Worm (Caenorhabditis elegans): Measurements from ENCODE around the gene tmem-132.

The tmem-132 gene

DNA sequence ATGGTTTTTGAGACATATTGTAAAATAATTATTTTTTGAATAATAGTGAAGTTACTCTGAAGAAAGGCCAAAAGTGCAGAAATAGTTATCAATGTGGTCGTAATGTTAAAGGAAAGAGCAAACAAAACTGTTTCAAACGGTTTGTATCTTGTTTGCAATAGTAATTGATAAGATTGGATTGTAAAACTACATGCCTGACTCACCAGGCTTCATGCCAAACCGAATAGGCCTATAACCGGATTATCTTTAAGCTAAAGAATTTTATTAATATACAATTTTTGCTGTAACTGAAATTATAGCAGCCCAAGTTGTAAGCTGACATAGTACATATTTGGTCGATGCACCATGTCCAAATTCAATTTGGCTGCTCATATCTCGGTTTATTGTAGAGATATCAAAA is 30.1 kb upstream of the tmem-132 start, which contains the start of gene Y71H2AM.14:
TSS of gene Y71H2AM.14 (minus strand) at position 101 of the 400 bp plus-strand sequence.
- no peak for TF ChIP-seq nhr-77 (tag; optimal IDR thresholded peaks at IDR 0.05)
- TF ChIP-seq aly-2 (tag; optimal IDR thresholded peaks at IDR 0.05) = no peak
- TF ChIP-seq peb-1 (tag; optimal IDR thresholded peaks at IDR 0.05) = no peak
- no peak for TF ChIP-seq C34F6.9 (tag; optimal IDR thresholded peaks at IDR 0.05)
- no peak for TF ChIP-seq mab-5 (tag; optimal IDR thresholded peaks at IDR 0.05)
- no peak for TF ChIP-seq R02D3.7 (tag; optimal IDR thresholded peaks at IDR 0.05)
- TF ChIP-seq fos-1 (tag; optimal IDR thresholded peaks at IDR 0.05) = peak; percentile 51
- no peak for TF ChIP-seq nhr-12 (tag; optimal IDR thresholded peaks at IDR 0.05)

DNA sequence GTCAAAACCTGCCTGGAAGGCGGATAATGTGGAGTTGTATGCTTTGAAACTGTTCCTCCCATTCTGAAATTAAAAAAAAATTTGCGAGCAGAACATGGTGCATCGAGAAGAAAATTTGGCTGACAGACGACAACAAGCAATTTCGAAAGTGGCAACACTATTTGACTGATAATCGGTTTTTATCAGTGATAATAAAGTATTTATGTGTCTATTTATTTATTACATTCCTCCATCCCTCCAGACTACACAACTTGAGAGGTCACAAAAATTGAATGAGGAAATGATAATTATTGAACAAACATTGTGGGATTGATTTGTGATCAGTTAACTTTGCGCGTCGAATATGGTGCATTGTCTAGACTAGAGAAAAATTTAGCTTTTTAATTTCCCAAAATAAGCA is 23.1 kb upstream of the tmem-132 start, which contains the start of gene cest-25:
TSS of gene cest-25 (minus strand) at position 63 of the 400 bp plus-strand sequence.
- peak; percentile 29 for TF ChIP-seq F13H6.1 (tag; optimal IDR thresholded peaks at IDR 0.05)
- TF ChIP-seq mab-5 (tag; optimal IDR thresholded peaks at IDR 0.05) = no peak
- peak; percentile 89 for TF ChIP-seq fos-1 (tag; optimal IDR thresholded peaks at IDR 0.05)
- TF ChIP-seq mdl-1 (tag; optimal IDR thresholded peaks at IDR 0.05) = no peak
- TF ChIP-seq crh-2 (tag; optimal IDR thresholded peaks at IDR 0.05) = peak; percentile 52
- peak; percentile 18 for TF ChIP-seq sma-9 (GFP tag; optimal IDR thresholded peaks at IDR 0.05)
- TF ChIP-seq sma-9 (tag; optimal IDR thresholded peaks at IDR 0.05) = no peak
- TF ChIP-seq gmeb-1 (tag; optimal IDR thresholded peaks at IDR 0.05) = no peak

DNA sequence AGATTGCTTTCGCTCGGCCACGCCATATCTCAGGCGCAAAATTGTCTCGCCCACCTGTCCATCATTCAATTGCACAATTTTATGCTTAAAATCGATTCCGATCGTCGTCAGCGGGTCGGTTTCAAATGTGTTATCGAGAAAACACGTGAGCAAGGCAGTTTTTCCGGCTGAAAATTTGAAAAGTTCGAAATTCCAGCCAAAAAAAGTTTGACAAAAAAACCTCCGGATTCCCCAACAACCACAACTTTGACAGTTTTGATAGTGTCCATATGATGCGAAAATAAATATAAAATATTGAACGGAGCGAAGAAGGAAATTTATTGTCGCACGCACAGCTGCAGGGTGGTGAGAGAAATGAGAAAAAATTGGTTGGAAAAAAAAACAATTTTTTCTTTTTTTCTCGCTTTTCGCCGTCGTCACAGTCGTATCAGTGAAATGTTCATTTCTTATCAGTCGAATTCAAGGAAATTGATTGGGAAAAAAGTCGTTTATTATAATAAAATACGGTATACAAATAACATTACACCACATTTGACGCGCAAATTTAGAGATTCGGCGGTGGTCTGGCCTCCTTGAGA is 17.3 kb upstream of the tmem-132 start, which contains the start of gene Y71H2AM.12:
TSS of gene Y71H2AM.12 (minus strand) at position 486 of the 578 bp plus-strand sequence.
- TF ChIP-seq ceh-16 (tag; optimal IDR thresholded peaks at IDR 0.05) (no peak), mdl-1 (tag; optimal IDR thresholded peaks at IDR 0.05) (no peak), fos-1 (tag; optimal IDR thresholded peaks at IDR 0.05) (peak; percentile 45)

DNA sequence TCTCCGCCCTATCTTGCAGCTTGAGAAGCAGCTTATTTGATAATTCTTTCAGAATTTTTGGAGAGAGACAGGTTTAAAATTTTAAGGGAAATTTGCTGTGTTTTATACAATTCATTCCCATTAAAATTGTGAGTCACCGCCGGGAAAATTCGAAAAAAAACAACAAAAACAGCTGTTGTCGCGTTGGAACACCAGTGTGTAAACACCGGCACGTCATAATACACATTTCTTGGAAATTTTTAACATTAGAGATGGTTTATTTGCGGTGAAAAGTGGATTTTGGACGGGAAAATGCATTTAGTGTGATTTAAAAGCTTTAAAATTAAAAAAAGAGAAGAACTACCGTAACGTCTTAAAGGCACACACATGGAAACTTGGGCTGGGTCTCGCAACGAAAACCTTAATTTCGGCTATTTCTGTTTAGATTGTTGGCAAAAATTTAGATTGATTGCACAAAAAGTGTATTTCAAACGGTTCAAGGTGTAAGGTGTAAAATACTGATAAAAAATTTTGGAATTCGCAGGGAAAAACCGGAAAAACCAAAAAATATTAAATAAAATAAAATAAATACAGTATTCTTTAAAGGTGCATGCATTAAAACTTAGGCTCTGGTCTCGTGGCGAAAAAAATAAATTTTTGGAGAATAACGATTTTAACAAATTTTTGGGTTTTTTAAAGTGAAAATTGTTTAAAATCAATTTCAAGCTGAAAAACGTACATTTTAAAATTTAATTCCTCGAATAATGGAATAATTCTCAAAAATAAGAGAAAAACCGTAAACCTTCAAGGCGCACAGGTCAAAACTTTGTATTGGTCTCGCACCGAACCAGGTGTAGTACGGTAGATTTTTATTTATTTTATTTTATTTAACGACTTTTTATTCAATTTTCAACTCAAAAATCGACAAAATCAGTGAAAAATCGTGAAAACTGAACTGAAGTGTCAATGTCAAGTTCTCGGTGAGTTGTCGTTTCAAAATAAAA is 9.1 kb upstream of the tmem-132 start, which contains the start of gene cosa-1:
TSS of gene cosa-1 (plus strand) at position 896 of the 983 bp plus-strand sequence.
- TF ChIP-seq nhr-77 (tag; optimal IDR thresholded peaks at IDR 0.05) (no peak), fos-1 (tag; optimal IDR thresholded peaks at IDR 0.05) (peak; percentile 8), lsy-2 (tag; optimal IDR thresholded peaks at IDR 0.05) (peak in 1 of 2 experiments; percentile 17), unc-55 (GFP tag; optimal IDR thresholded peaks at IDR 0.05) (peak; percentile 2)

DNA sequence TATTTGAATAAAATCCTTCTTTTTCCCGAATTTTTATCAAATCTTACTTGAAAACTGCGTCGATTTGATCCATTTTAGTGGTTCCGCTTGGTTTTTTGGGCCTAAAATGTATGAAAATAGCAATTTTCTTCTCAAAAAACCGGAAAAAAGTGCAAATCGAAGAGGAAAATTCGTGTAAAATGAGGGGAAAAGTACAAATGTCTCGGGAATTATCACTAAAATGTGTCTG is 8.5 kb upstream of the tmem-132 start, which contains the start of gene Y71H2AM.11:
TSS of gene Y71H2AM.11 (minus strand) at position 101 of the 229 bp plus-strand sequence.
- TF ChIP-seq nhr-237 (tag; optimal IDR thresholded peaks at IDR 0.05) (no peak), sem-4 (tag; optimal IDR thresholded peaks at IDR 0.05) (no peak), Y55F3AM.14 (GFP tag; optimal IDR thresholded peaks at IDR 0.05) (no peak), nhr-10 (tag; optimal IDR thresholded peaks at IDR 0.05) (no peak), nhr-21 (tag; optimal IDR thresholded peaks at IDR 0.05) (no peak)

DNA sequence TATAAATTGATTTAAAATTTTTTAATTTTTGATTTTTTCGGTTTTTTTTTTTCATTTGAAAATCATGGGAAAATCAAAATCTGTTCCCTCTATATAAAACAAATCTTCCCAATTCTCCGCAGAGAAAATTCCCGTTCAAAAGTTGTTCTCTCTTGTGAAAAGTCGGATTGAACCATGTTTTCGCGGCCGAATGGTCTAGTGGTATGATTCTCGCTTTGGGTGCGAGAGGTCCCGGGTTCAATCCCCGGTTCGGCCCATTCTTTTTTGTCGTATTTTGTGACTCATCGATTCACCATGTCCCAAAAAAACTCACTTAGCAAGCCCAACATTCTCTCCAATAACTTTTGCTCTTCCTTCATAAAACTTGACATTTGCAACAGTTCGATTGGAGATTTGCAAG is 4.9 kb downstream of the tmem-132 start:
- peak; percentile 48 for TF ChIP-seq fos-1 (tag; optimal IDR thresholded peaks at IDR 0.05)
- no peak for TF ChIP-seq nhr-237 (tag; optimal IDR thresholded peaks at IDR 0.05)

DNA sequence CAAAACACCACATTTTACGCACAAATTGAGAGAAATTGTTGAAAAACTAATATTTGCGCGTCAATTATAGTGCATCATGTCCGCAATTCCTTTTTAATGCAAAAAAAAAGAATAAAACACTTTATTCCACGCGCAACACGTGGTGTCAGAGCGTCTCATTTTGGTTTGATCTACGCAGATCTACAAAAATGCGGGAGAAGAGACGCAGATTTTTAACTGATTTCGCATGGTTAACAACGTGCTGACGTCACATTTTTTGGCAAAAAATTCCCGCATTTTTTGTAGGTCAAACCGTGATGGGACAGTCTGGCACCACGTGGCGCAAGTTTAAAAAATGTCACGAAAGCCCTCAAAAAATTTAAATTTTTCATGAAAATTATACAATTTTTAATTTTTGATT is 6.2 kb downstream of the tmem-132 start:
- TF ChIP-seq nhr-237 (tag; optimal IDR thresholded peaks at IDR 0.05) = no peak
- TF ChIP-seq ama-1 (optimal IDR thresholded peaks at IDR 0.05) = no peak
- no peak for TF ChIP-seq lin-11 (tag; optimal IDR thresholded peaks at IDR 0.05)
- no peak for TF ChIP-seq nhr-25 (tag; optimal IDR thresholded peaks at IDR 0.05)
- no peak for TF ChIP-seq skn-1 (tag; optimal IDR thresholded peaks at IDR 0.05)
- no peak for TF ChIP-seq blmp-1 (tag; optimal IDR thresholded peaks at IDR 0.05; ENCODE audit: insufficient read depth)
- no peak for TF ChIP-seq nhr-11 (tag; optimal IDR thresholded peaks at IDR 0.05)
- TF ChIP-seq lin-13 (GFP tag; optimal IDR thresholded peaks at IDR 0.05) = no peak
- TF ChIP-seq mdl-1 (tag; optimal IDR thresholded peaks at IDR 0.05) = no peak
- no peak for TF ChIP-seq mbf-1 (tag; optimal IDR thresholded peaks at IDR 0.05)
- no peak for TF ChIP-seq nhr-10 (tag; optimal IDR thresholded peaks at IDR 0.05)
- no peak for TF ChIP-seq nhr-12 (tag; optimal IDR thresholded peaks at IDR 0.05)
- no peak for TF ChIP-seq peb-1 (tag; optimal IDR thresholded peaks at IDR 0.05)
- TF ChIP-seq nhr-23 (tag; optimal IDR thresholded peaks at IDR 0.05) = no peak

Data from whole organism, L2 larva.